Fruit fly (Drosophila melanogaster): ENCODE results near the gene CG10413.

dm6 chr2L:18584617-18585016 lies 20.4 kb downstream of the CG10413 start:
- TF ChIP-seq rgr (GFP tag; optimal IDR thresholded peaks at IDR 0.05): no peak
- TF ChIP-seq br (GFP tag; optimal IDR thresholded peaks at IDR 0.05): no peak
- no peak for TF ChIP-seq Mio (GFP tag; optimal IDR thresholded peaks at IDR 0.05)
- no peak for TF ChIP-seq OdsH (GFP tag; optimal IDR thresholded peaks at IDR 0.05)

Measured in whole organism, wandering third instar larva.